Fruit fly (Drosophila melanogaster): ENCODE results near the gene nmd.

- TF ChIP-seq psq (optimal IDR thresholded peaks at IDR 0.05) (no peak), Sin3A (optimal IDR thresholded peaks at IDR 0.05) (no peak), insv (optimal IDR thresholded peaks at IDR 0.05) (no peak), Myc (optimal IDR thresholded peaks at IDR 0.05) (no peak), h (optimal IDR thresholded peaks at IDR 0.05) (no peak), ttk (optimal IDR thresholded peaks at IDR 0.05) (no peak)
Measured at dm6 chr2L:10344029-10344606, 40.4 kb upstream of the nmd start, which contains the start of gene Frmd5.
